Worm (Caenorhabditis elegans) whole organism, L4/young adult: ENCODE data around the gene nekl-4.

Source experiments
- W03F9.2 ChIP-seq: fragments of 150-350 bp; optimal IDR thresholded peaks from 2 replicates; lab custom pipeline; 2014; ENCODE audit warnings: missing biosample characterization, missing genetic modification characterization
- dao-5 ChIP-seq: sonication (generic microtip); optimal IDR thresholded peaks from 2 replicates; lab custom pipeline; 2016; ENCODE audit warnings: missing genotype, missing genetic modification characterization, moderate library complexity, missing compliant biosample characterization
- him-1 ChIP-seq: sonication (generic microtip); optimal IDR thresholded peaks from 2 replicates; lab custom pipeline; 2016; ENCODE audit warnings: missing genotype, missing genetic modification reagents, missing genetic modification characterization, missing compliant biosample characterization

Gene nekl-4

DNA sequence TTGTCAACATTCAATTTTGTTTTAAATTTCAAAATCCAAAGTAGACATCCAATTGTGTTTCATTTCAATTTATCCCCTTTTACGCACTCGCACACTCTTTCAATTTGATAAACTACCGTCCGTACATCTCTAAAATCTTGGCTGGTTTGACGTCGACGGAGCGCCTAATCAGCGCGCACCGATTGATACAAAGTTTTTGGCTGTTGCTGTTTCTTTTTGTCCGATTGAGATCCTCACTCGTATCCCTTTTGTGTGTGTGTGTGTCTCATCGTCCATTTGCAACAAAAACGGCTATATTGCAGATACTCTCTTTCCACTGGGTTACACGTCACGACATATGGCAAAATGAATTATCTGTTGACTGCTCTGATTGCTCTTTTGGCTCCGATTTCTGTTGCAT is 43.1 kb downstream of the nekl-4 start, which contains the start of gene lon-1:
Gene lon-1 (plus strand): TSS at position 301 of the 400 bp plus-strand sequence.
- no peak for TF ChIP-seq dao-5 (tag; lab: Kevin White, UChicago)

DNA sequence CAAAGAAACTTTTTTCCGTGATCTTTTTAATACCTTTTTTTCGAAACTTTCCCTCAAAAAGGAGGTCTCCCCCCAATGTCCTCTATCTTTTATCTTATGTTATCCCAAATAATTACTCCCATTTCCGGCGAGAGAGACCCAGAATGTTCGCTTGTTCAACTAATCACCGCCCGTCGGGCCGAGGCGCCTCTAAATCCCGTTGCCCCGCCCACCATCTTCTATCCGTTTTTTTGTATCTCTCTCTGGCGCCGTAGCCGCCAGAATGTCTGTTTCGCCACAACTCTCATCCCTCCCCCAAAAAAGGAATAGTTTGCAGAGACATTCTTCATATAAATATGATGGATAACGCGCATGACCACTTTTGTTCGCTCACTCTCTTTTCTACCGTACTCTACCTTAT is 44.6 kb downstream of the nekl-4 start:
- TF ChIP-seq dao-5 (tag; lab: Kevin White, UChicago): no peak
- no peak for TF ChIP-seq him-1 (tag; lab: Kevin White, UChicago)
- no peak for TF ChIP-seq W03F9.2

DNA sequence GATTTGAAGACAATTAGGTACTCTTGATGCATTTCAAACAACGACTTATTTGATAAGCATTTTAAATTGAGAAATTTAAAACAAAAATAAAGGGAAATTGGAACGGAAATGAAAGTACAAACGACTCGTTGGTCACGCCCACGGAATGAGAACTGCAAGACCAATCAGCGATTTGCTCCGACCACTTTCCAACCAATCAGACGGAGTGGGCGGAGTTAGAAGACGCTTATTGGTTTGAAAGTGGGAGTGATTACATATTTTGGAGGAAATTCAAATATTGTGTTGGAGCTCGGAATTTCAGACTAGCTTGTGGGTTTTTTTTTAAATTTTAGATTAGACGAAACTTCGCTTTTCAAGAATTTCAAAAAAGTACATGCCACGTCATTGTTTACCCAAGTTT is 48.2 kb downstream of the nekl-4 start:
- no peak for TF ChIP-seq him-1 (tag; lab: Kevin White, UChicago)
- TF ChIP-seq W03F9.2: no peak
- no peak for TF ChIP-seq dao-5 (tag; lab: Kevin White, UChicago)

DNA sequence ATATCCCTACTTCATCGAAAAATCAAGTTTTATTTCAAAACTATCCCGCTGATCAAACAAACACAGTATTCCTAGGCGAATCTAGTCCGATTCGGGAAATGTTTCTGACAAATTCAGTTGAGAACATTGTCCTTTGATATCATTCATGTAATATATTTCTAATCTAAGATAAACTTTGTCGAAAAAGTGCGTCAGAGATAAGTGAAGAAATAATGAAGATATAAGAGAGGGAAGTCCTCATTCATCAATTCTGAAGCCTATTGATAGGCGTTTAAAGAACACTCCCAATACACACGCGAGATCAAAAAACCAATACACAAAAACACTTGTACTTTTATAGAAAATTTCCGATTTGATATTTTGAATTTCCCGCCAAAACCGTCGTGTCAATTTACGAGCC is 52.5 kb downstream of the nekl-4 start:
- TF ChIP-seq him-1 (tag; lab: Kevin White, UChicago) (no peak), dao-5 (tag; lab: Kevin White, UChicago) (no peak), W03F9.2 (no peak)

DNA sequence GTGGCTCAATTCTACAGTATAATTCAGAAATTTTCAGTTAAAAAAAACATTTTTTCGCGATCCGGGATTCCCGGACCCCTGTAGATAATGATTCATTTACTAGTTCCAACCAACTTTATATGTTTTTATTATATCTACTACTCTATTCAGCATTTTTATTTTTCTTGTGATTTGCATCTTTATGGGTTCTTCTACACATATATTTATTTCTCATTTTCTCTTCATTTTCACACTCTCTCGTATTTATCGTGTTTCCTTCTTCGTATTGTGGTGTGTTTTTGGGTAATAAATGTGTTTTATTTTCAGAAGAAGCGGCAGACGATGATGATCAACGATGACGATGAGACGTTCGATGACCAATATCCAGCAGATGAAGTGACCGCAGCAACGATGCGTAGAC is 53.2 kb downstream of the nekl-4 start, which contains the start of gene F48E8.2:
Gene F48E8.2 (plus strand): TSS at position 301 of the 400 bp plus-strand sequence.
- TF ChIP-seq W03F9.2 (no peak), him-1 (tag; lab: Kevin White, UChicago) (no peak), dao-5 (tag; lab: Kevin White, UChicago) (no peak)
